Worm (Caenorhabditis elegans) whole organism, L3 larva: Measurements from ENCODE around the gene F20A1.2.

Source experiments
- R02D3.7 ChIP-seq: fragments of 150-350 bp; optimal IDR thresholded peaks from 2 replicates; lab custom pipeline; 2014; ENCODE audit warnings: missing biosample characterization, missing genetic modification characterization
- ZK546.5 ChIP-seq: sonication (generic microtip); optimal IDR thresholded peaks from 2 replicates; lab custom pipeline; 2017; ENCODE audit warnings: missing biosample characterization, missing genetic modification characterization
- aly-2 ChIP-seq: fragments of 150-350 bp; optimal IDR thresholded peaks from 2 replicates; lab custom pipeline; 2014; ENCODE audit warnings: missing biosample characterization, missing genetic modification characterization
- ama-1 ChIP-seq: fragments of 150-350 bp; optimal IDR thresholded peaks from 2 replicates; lab custom pipeline; 2018
- ceh-28 ChIP-seq: fragments of 150-350 bp; optimal IDR thresholded peaks from 2 replicates; lab custom pipeline; 2014; ENCODE audit warnings: missing biosample characterization, missing genetic modification reagents, missing genetic modification characterization
- daf-12 ChIP-seq: fragments of 150-350 bp; optimal IDR thresholded peaks from 2 replicates; lab custom pipeline; 2014; ENCODE audit warnings: missing biosample characterization, missing genetic modification reagents, missing genetic modification characterization
- egl-27 ChIP-seq: sonication (generic microtip); optimal IDR thresholded peaks from 4 replicates; lab custom pipeline; 2017; ENCODE audit warnings: missing biosample characterization, missing genetic modification reagents, missing genetic modification characterization
- egl-5 ChIP-seq: fragments of 150-350 bp; optimal IDR thresholded peaks from 2 replicates; lab custom pipeline; 2017; ENCODE audit warnings: missing biosample characterization, missing genetic modification reagents, missing genetic modification characterization, inconsistent platforms
- elt-1 ChIP-seq: fragments of 150-350 bp; optimal IDR thresholded peaks from 2 replicates; lab custom pipeline; 2014; ENCODE audit warnings: missing biosample characterization, missing genetic modification characterization
- elt-2 ChIP-seq: sonication (generic microtip); optimal IDR thresholded peaks from 2 replicates; lab custom pipeline; 2016; ENCODE audit warnings: missing genetic modification reagents, mild to moderate bottlenecking, missing genetic modification characterization, missing compliant biosample characterization
- elt-3 ChIP-seq, 3 experiments: fragments of 150-350 bp in 1 of 3; sonication (generic microtip) in 2 of 3; optimal IDR thresholded peaks; 2 replicates in 2 of 3; 4 replicates in 1 of 3; lab custom pipeline; 2014 to 2017; ENCODE audit warnings: missing biosample characterization in 3 of 3, missing genetic modification characterization in 3 of 3
- eor-1 ChIP-seq, 2 experiments: fragments of 150-350 bp; optimal IDR thresholded peaks; 2 replicates each; lab custom pipeline; 2014 to 2018; ENCODE audit warnings: missing biosample characterization in 2 of 2, missing genetic modification characterization in 2 of 2
- fkh-2 ChIP-seq: fragments of 150-350 bp; optimal IDR thresholded peaks from 2 replicates; lab custom pipeline; 2014; ENCODE audit warnings: missing biosample characterization, missing genetic modification reagents, missing genetic modification characterization
- fos-1 ChIP-seq: fragments of 150-350 bp; optimal IDR thresholded peaks from 2 replicates; lab custom pipeline; 2014; ENCODE audit warnings: missing biosample characterization, missing genetic modification characterization
- hmg-11 ChIP-seq: sonication (generic microtip); optimal IDR thresholded peaks from 2 replicates; lab custom pipeline; 2016; ENCODE audit warnings: missing genetic modification characterization, missing compliant biosample characterization
- jun-1 ChIP-seq: fragments of 150-350 bp; optimal IDR thresholded peaks from 2 replicates; lab custom pipeline; 2014; ENCODE audit warnings: missing biosample characterization, missing genetic modification reagents, missing genetic modification characterization
- lin-15B ChIP-seq: fragments of 150-350 bp; optimal IDR thresholded peaks from 2 replicates; lab custom pipeline; 2014; ENCODE audit warnings: missing biosample characterization, missing genetic modification characterization
- lin-39 ChIP-seq: fragments of 150-350 bp; optimal IDR thresholded peaks from 2 replicates; lab custom pipeline; 2018; ENCODE audit warnings: missing biosample characterization, missing genetic modification reagents, missing genetic modification characterization
- lsy-12 ChIP-seq: sonication (generic microtip); optimal IDR thresholded peaks from 2 replicates; lab custom pipeline; 2016; ENCODE audit warnings: mild to moderate bottlenecking, missing genetic modification characterization, missing compliant biosample characterization
- mdl-1 ChIP-seq: fragments of 150-350 bp; optimal IDR thresholded peaks from 2 replicates; lab custom pipeline; 2014; ENCODE audit warnings: missing biosample characterization, missing genetic modification characterization
- nhr-11 ChIP-seq: fragments of 150-350 bp; optimal IDR thresholded peaks from 2 replicates; lab custom pipeline; 2014; ENCODE audit warnings: missing biosample characterization, missing genetic modification characterization
- nhr-12 ChIP-seq: fragments of 150-350 bp; optimal IDR thresholded peaks from 2 replicates; lab custom pipeline; 2014; ENCODE audit warnings: missing biosample characterization, missing genetic modification characterization
- nhr-23 ChIP-seq: fragments of 150-350 bp; optimal IDR thresholded peaks from 2 replicates; lab custom pipeline; 2014; ENCODE audit warnings: missing biosample characterization, missing genetic modification reagents, missing genetic modification characterization
- nhr-237 ChIP-seq: fragments of 150-350 bp; optimal IDR thresholded peaks from 2 replicates; lab custom pipeline; 2014; ENCODE audit warnings: missing biosample characterization, missing genetic modification characterization
- nhr-25 ChIP-seq: sonication (generic microtip); optimal IDR thresholded peaks from 2 replicates; lab custom pipeline; 2017; ENCODE audit warnings: missing biosample characterization, missing genetic modification characterization
- nhr-28 ChIP-seq: fragments of 150-350 bp; optimal IDR thresholded peaks from 2 replicates; lab custom pipeline; 2014; ENCODE audit warnings: missing biosample characterization, missing genetic modification characterization
- nhr-43 ChIP-seq: sonication (generic microtip); optimal IDR thresholded peaks from 2 replicates; lab custom pipeline; 2016; ENCODE audit warnings: mild to moderate bottlenecking, missing genetic modification characterization, missing compliant biosample characterization; ENCODE audit not compliant: poor library complexity, severe bottlenecking
- nhr-67 ChIP-seq: fragments of 150-350 bp; optimal IDR thresholded peaks from 2 replicates; lab custom pipeline; 2014; ENCODE audit warnings: missing biosample characterization, missing genetic modification characterization
- nhr-76 ChIP-seq: fragments of 150-350 bp; sonication (generic microtip); optimal IDR thresholded peaks from 5 replicates; lab custom pipeline; 2014; ENCODE audit warnings: missing biosample characterization, missing genetic modification characterization
- nhr-77 ChIP-seq: fragments of 150-350 bp; optimal IDR thresholded peaks from 2 replicates; lab custom pipeline; 2014; ENCODE audit warnings: missing biosample characterization, missing genetic modification characterization
- pha-4 ChIP-seq: fragments of 150-350 bp; optimal IDR thresholded peaks from 2 replicates; lab custom pipeline; 2014; ENCODE audit warnings: missing biosample characterization, missing genetic modification reagents, missing genetic modification characterization
- pqm-1 ChIP-seq: fragments of 150-350 bp; optimal IDR thresholded peaks from 2 replicates; lab custom pipeline; 2017; ENCODE audit warnings: missing biosample characterization, missing genetic modification characterization, inconsistent platforms
- sea-2 ChIP-seq: fragments of 150-350 bp; sonication (generic microtip); optimal IDR thresholded peaks from 4 replicates; lab custom pipeline; 2014; ENCODE audit warnings: missing biosample characterization, missing genetic modification reagents, missing genetic modification characterization
- snpc-4 ChIP-seq: fragments of 150-350 bp; optimal IDR thresholded peaks from 2 replicates; lab custom pipeline; 2014; ENCODE audit warnings: missing biosample characterization, missing genetic modification characterization
- tbx-2 ChIP-seq: sonication (generic microtip); optimal IDR thresholded peaks from 2 replicates; lab custom pipeline; 2016; ENCODE audit warnings: mild to moderate bottlenecking, missing genetic modification characterization, missing compliant biosample characterization
- unc-39 ChIP-seq: sonication (generic microtip); optimal IDR thresholded peaks from 4 replicates; lab custom pipeline; 2017; ENCODE audit warnings: missing biosample characterization, missing genetic modification characterization
- unc-62 ChIP-seq: fragments of 150-350 bp; sonication (generic microtip); optimal IDR thresholded peaks from 4 replicates; lab custom pipeline; 2014; ENCODE audit warnings: missing biosample characterization, missing genetic modification reagents, missing genetic modification characterization
- ztf-11 ChIP-seq: fragments of 150-350 bp; optimal IDR thresholded peaks from 2 replicates; lab custom pipeline; 2014; ENCODE audit warnings: missing biosample characterization, missing genetic modification characterization
- ztf-4 ChIP-seq: fragments of 150-350 bp; optimal IDR thresholded peaks from 2 replicates; lab custom pipeline; 2014; ENCODE audit warnings: missing biosample characterization, missing genetic modification characterization

Gene F20A1.2

ce11 chrV:7085518-7086104, 39.5 kb downstream of the F20A1.2 start, which contains the start of gene VC5.2:
Gene VC5.2 (plus strand): TSS chrV:7085956.
- TF ChIP-seq nhr-23 (tag; lab: Kevin White, UChicago) (peak; percentile 59), nhr-11 (tag; lab: Kevin White, UChicago) (no peak), unc-62 (GFP tag; lab: Kevin White, UChicago) (no peak), ceh-28 (tag; lab: Kevin White, UChicago) (peak; percentile 18), unc-39 (no peak), nhr-77 (tag; lab: Kevin White, UChicago) (no peak), nhr-67 (no peak), hmg-11 (tag; lab: Kevin White, UChicago) (no peak)

ce11 chrV:7087340-7087739, 41.2 kb downstream of the F20A1.2 start:
- no peak for TF ChIP-seq fos-1 (tag; lab: Kevin White, UChicago)
- no peak for TF ChIP-seq ama-1 (lab: Kevin White, UChicago)
- TF ChIP-seq ztf-4 (tag; lab: Kevin White, UChicago), result no peak
- TF ChIP-seq eor-1 (tag; optimal IDR thresholded peaks at IDR 0.05; lab: Kevin White, UChicago), result no peak
- TF ChIP-seq ZK546.5 (tag; lab: Kevin White, UChicago), result no peak
- no peak for TF ChIP-seq hmg-11 (tag; lab: Kevin White, UChicago)
- no peak for TF ChIP-seq nhr-12 (tag; lab: Kevin White, UChicago)
- TF ChIP-seq elt-1, result no peak
- TF ChIP-seq ceh-28 (tag; lab: Kevin White, UChicago), result no peak
- TF ChIP-seq lsy-12 (tag; lab: Kevin White, UChicago), result no peak

ce11 chrV:7089217-7089616, 43.1 kb downstream of the F20A1.2 start:
- TF ChIP-seq unc-39 (no peak), nhr-12 (tag; lab: Kevin White, UChicago) (no peak), ztf-11 (tag; lab: Kevin White, UChicago) (no peak), pqm-1 (tag; lab: Kevin White, UChicago) (peak; percentile 36), unc-62 (GFP tag; lab: Kevin White, UChicago) (no peak), nhr-23 (tag; lab: Kevin White, UChicago) (peak; percentile 33), nhr-237 (tag; lab: Kevin White, UChicago) (no peak), snpc-4 (tag; lab: Kevin White, UChicago) (no peak), pha-4 (tag; lab: Kevin White, UChicago) (peak; percentile 12), nhr-25 (tag; lab: Kevin White, UChicago) (peak; percentile 76), daf-12 (tag; lab: Kevin White, UChicago) (no peak), fos-1 (tag; lab: Kevin White, UChicago) (no peak), egl-5 (tag; lab: Kevin White, UChicago) (no peak), nhr-43 (peak; percentile 73)

ce11 chrV:7091287-7091686, 45.2 kb downstream of the F20A1.2 start, which contains the start of gene nhr-286:
Gene nhr-286 (minus strand): TSS chrV:7091610.
- no peak for TF ChIP-seq eor-1 (tag; optimal IDR thresholded peaks at IDR 0.05; lab: Kevin White, UChicago)
- no peak for TF ChIP-seq sea-2 (GFP tag; lab: Kevin White, UChicago)
- no peak for TF ChIP-seq nhr-23 (tag; lab: Kevin White, UChicago)
- no peak for TF ChIP-seq fkh-2
- TF ChIP-seq ama-1 (lab: Kevin White, UChicago), result peak; percentile 64
- TF ChIP-seq egl-27 (tag; lab: Kevin White, UChicago), result no peak
- no peak for TF ChIP-seq aly-2 (tag; lab: Kevin White, UChicago)

- TF ChIP-seq ceh-28 (tag; lab: Kevin White, UChicago) (peak; percentile 59), jun-1 (tag; lab: Kevin White, UChicago) (peak; percentile 77), fos-1 (tag; lab: Kevin White, UChicago) (no peak), nhr-28 (tag; lab: Kevin White, UChicago) (no peak), egl-27 (tag; lab: Kevin White, UChicago) (no peak), nhr-12 (tag; lab: Kevin White, UChicago) (no peak), unc-39 (no peak), nhr-76 (tag; lab: Kevin White, UChicago) (no peak), tbx-2 (tag; lab: Kevin White, UChicago) (no peak), pqm-1 (tag; lab: Kevin White, UChicago) (peak; percentile 89), egl-5 (tag; lab: Kevin White, UChicago) (no peak), fkh-2 (no peak), nhr-25 (tag; lab: Kevin White, UChicago) (peak; percentile 54), nhr-77 (tag; lab: Kevin White, UChicago) (no peak), daf-12 (tag; lab: Kevin White, UChicago) (no peak), ama-1 (lab: Kevin White, UChicago) (no peak), elt-1 (no peak), nhr-43 (peak; percentile 27), unc-62 (GFP tag; lab: Kevin White, UChicago) (no peak), mdl-1 (peak; percentile 77), lsy-12 (tag; lab: Kevin White, UChicago) (no peak), eor-1 (tag; optimal IDR thresholded peaks at IDR 0.05; lab: Kevin White, UChicago) (no peak), lin-39 (tag; lab: Kevin White, UChicago) (no peak), elt-2 (tag; lab: Kevin White, UChicago) (peak; percentile 92), nhr-11 (tag; lab: Kevin White, UChicago) (no peak), nhr-23 (tag; lab: Kevin White, UChicago) (no peak), lin-15B (tag; lab: Kevin White, UChicago) (no peak), pha-4 (tag; lab: Kevin White, UChicago) (peak; percentile 85), elt-3 (tag; optimal IDR thresholded peaks at IDR 0.05; lab: Kevin White, UChicago) (peak in 1 of 3 experiments; percentile 72), R02D3.7 (tag; lab: Kevin White, UChicago) (no peak)
These were observed 47.8 kb downstream of the F20A1.2 start, which contains the start of gene nhr-135 for ce11 chrV:7093720-7094401. Gene nhr-135 (minus strand): TSS chrV:7093770.
